Fruit fly (Drosophila melanogaster): Measurements from ENCODE around the gene glo.

Gene glo

dm6 chr3R:11778012-11778865 is 41.0 kb downstream of the glo start (continued):
- TF ChIP-seq YL-1 (GFP tag; optimal IDR thresholded peaks at IDR 0.05) (peak; percentile 54), CG15696 (tag; optimal IDR thresholded peaks at IDR 0.05) (peak; percentile 71), CG8089 (GFP tag; optimal IDR thresholded peaks at IDR 0.05) (peak; percentile 43), cad (GFP tag; optimal IDR thresholded peaks at IDR 0.05) (no peak), Hr3 (GFP tag; optimal IDR thresholded peaks at IDR 0.05) (peak; percentile 78), CG15514 (GFP tag; optimal IDR thresholded peaks at IDR 0.05) (peak; percentile 86), tap (tag; optimal IDR thresholded peaks at IDR 0.05) (peak; percentile 16), peb (GFP tag; IDR thresholded peaks at IDR 0.05) (no peak), Dll (GFP tag; IDR thresholded peaks at IDR 0.05; ENCODE audit: partially characterized antibody) (peak; percentile 33; the same call in 1 of the 4 replicates), ash1 (GFP tag; optimal IDR thresholded peaks at IDR 0.05) (no peak), zfh2 (GFP tag; optimal IDR thresholded peaks at IDR 0.05) (peak; percentile 48), jing (GFP tag; optimal IDR thresholded peaks at IDR 0.05) (no peak), CG7987 (GFP tag; optimal IDR thresholded peaks at IDR 0.05) (peak; percentile 69), CG1832 (GFP tag; optimal IDR thresholded peaks at IDR 0.05) (no peak), CG14965 (GFP tag; optimal IDR thresholded peaks at IDR 0.05; ENCODE audit: borderline replicate concordance) (no peak), fru (optimal IDR thresholded peaks at IDR 0.05) (no peak), zen2 (GFP tag; IDR thresholded peaks at IDR 0.05; ENCODE audit: partially characterized antibody) (no peak), kni (GFP tag; optimal IDR thresholded peaks at IDR 0.05) (peak; percentile 97), Awh (GFP tag; IDR thresholded peaks at IDR 0.05) (peak; percentile 7; the same call in 1 of the 2 replicates), CG17568 (GFP tag; optimal IDR thresholded peaks at IDR 0.05) (no peak), Nf-YB (GFP tag; optimal IDR thresholded peaks at IDR 0.05) (peak; percentile 45), CG33557 (GFP tag; optimal IDR thresholded peaks at IDR 0.05) (peak; percentile 81), D19B (GFP tag; optimal IDR thresholded peaks at IDR 0.05) (peak; percentile 99), CG32532 (GFP tag; IDR thresholded peaks at IDR 0.05) (peak; percentile 40; the same call in 1 of the 2 replicates), Oli (tag; optimal IDR thresholded peaks at IDR 0.05) (peak; percentile 77), CG10462 (GFP tag; optimal IDR thresholded peaks at IDR 0.05) (peak; percentile 55), sd (tag; optimal IDR thresholded peaks at IDR 0.05) (peak; percentile 77), sug (tag; optimal IDR thresholded peaks at IDR 0.05) (peak; percentile 57), CG17802 (tag; optimal IDR thresholded peaks at IDR 0.05) (peak; percentile 0), gt (GFP tag; IDR thresholded peaks at IDR 0.05) (no peak), pzg (GFP tag; optimal IDR thresholded peaks at IDR 0.05) (peak; percentile 2), ham (GFP tag; IDR thresholded peaks at IDR 0.05) (no peak), tup (GFP tag; optimal IDR thresholded peaks at IDR 0.05) (no peak), mirr (GFP tag; optimal IDR thresholded peaks at IDR 0.05) (peak; percentile 60), CG9817 (tag; optimal IDR thresholded peaks at IDR 0.05) (peak; percentile 39), aop (GFP tag; IDR thresholded peaks at IDR 0.05) (peak; percentile 71), yki (optimal IDR thresholded peaks at IDR 0.05) (peak; percentile 12), Pdp1 (GFP tag; optimal IDR thresholded peaks at IDR 0.05) (peak in 1 of 2 experiments; percentile 42), CG13296 (GFP tag; optimal IDR thresholded peaks at IDR 0.05) (peak; percentile 41), grn (GFP tag; optimal IDR thresholded peaks at IDR 0.05) (no peak), ewg (GFP tag; optimal IDR thresholded peaks at IDR 0.05) (peak; percentile 57), ranshi (GFP tag; IDR thresholded peaks at IDR 0.05) (no peak), zf30C (GFP tag; optimal IDR thresholded peaks at IDR 0.05) (peak; percentile 52), Usf (GFP tag; optimal IDR thresholded peaks at IDR 0.05) (peak; percentile 66), CG11093 (GFP tag; IDR thresholded peaks at IDR 0.05) (peak; percentile 45; the same call in 1 of the 3 replicates), sens (GFP tag) (peak; percentile 94), corto (GFP tag; optimal IDR thresholded peaks at IDR 0.05) (peak; percentile 4), CG31224 (GFP tag; IDR thresholded peaks at IDR 0.05) (no peak), Jarid2 (GFP tag; optimal IDR thresholded peaks at IDR 0.05) (peak; percentile 95)
